Worm (Caenorhabditis elegans) whole organism, L1 larva: ENCODE data around the gene gcy-21.

Experiments used
- C16A3.4 ChIP-seq: fragments of 150-350 bp; optimal IDR thresholded peaks from 2 replicates; lab custom pipeline; 2014; ENCODE audit warnings: missing biosample characterization, missing genetic modification characterization
- efl-1 ChIP-seq, 4 experiments: fragments of 150-350 bp; optimal IDR thresholded peaks in 3 of 4; peaks in 1 of 4; 1 replicate in 1 of 4; 2 replicates in 3 of 4; lab custom pipeline; 2014; ENCODE audit warnings: missing biosample characterization in 2 of 4, missing genetic modification characterization in 2 of 4, missing genetic modification reagents in 2 of 4
- egl-13 ChIP-seq: sonication (generic microtip); optimal IDR thresholded peaks from 2 replicates; lab custom pipeline; 2016; ENCODE audit warnings: missing genotype, missing genetic modification reagents, missing genetic modification characterization, missing compliant biosample characterization
- fos-1 ChIP-seq: fragments of 150-350 bp; optimal IDR thresholded peaks from 2 replicates; lab custom pipeline; 2014; ENCODE audit warnings: missing biosample characterization, missing genetic modification characterization
- hlh-17 ChIP-seq: fragments of 200-800 bp; sonication (Bioruptor generic); optimal IDR thresholded peaks from 2 replicates; lab custom pipeline; 2018; ENCODE audit warnings: missing genetic modification characterization, mild to moderate bottlenecking, missing compliant biosample characterization, moderate library complexity, borderline replicate concordance
- hpl-2 ChIP-seq: fragments of 150-350 bp; optimal IDR thresholded peaks from 2 replicates; lab custom pipeline; 2014; ENCODE audit warnings: missing biosample characterization, missing genetic modification reagents, missing genetic modification characterization
- rnt-1 ChIP-seq: sonication (generic microtip); optimal IDR thresholded peaks from 2 replicates; lab custom pipeline; 2016; ENCODE audit warnings: mild to moderate bottlenecking, missing genetic modification characterization, moderate library complexity, missing compliant biosample characterization
- sptf-1 ChIP-seq: fragments of 150-350 bp; optimal IDR thresholded peaks from 2 replicates; lab custom pipeline; 2014; ENCODE audit warnings: missing biosample characterization, missing genetic modification characterization

- TF ChIP-seq hlh-17 (no peak), sptf-1 (tag; lab: Kevin White, UChicago) (no peak), C16A3.4 (tag; lab: Kevin White, UChicago) (no peak), fos-1 (tag; lab: Kevin White, UChicago) (no peak), hpl-2 (GFP tag; lab: Kevin White, UChicago) (no peak), rnt-1 (tag; lab: Kevin White, UChicago) (no peak), efl-1 (optimal IDR thresholded peaks at IDR 0.05; lab: Kevin White, UChicago) (no peak), efl-1 (GFP tag; optimal IDR thresholded peaks at IDR 0.05 in 1 of 2; lab: Kevin White, UChicago) (no peak), egl-13 (tag; lab: Kevin White, UChicago) (no peak)
These were observed 9.9 kb upstream of the gcy-21 start, which contains the start of the genes F22E5.13 and F22E5.6 for ce11 chrII:2649539-2649938.
